Worm (Caenorhabditis elegans) whole organism, L2 larva: Measurements from ENCODE around the gene ttll-4.
A peak's percentile ranks its signal among the peaks of the same experiment; 100 is the strongest.

Source experiments
- R02D3.7 ChIP-seq: fragments of 150-350 bp; optimal IDR thresholded peaks from 2 replicates; lab custom pipeline; 2014; ENCODE audit warnings: missing biosample characterization, missing genetic modification characterization
- ZK546.5 ChIP-seq: sonication (generic microtip); optimal IDR thresholded peaks from 2 replicates; lab custom pipeline; 2017; ENCODE audit warnings: missing biosample characterization, missing genetic modification characterization
- aly-2 ChIP-seq: fragments of 150-350 bp; optimal IDR thresholded peaks from 2 replicates; lab custom pipeline; 2014; ENCODE audit warnings: missing biosample characterization, missing genetic modification characterization
- crh-2 ChIP-seq: sonication (generic microtip); optimal IDR thresholded peaks from 2 replicates; lab custom pipeline; 2017; ENCODE audit warnings: missing biosample characterization, missing genetic modification characterization
- elt-3 ChIP-seq: sonication (generic microtip); optimal IDR thresholded peaks from 2 replicates; lab custom pipeline; 2017; ENCODE audit warnings: missing biosample characterization, missing genetic modification characterization
- fos-1 ChIP-seq: fragments of 150-350 bp; optimal IDR thresholded peaks from 2 replicates; lab custom pipeline; 2014; ENCODE audit warnings: missing biosample characterization, missing genetic modification characterization
- nhr-12 ChIP-seq: fragments of 150-350 bp; optimal IDR thresholded peaks from 2 replicates; lab custom pipeline; 2014; ENCODE audit warnings: missing biosample characterization, missing genetic modification characterization
- sma-9 ChIP-seq, 2 experiments: fragments of 150-350 bp in 1 of 2; sonication (generic microtip) in 1 of 2; optimal IDR thresholded peaks; 2 replicates each; lab custom pipeline; 2014 to 2016; ENCODE audit warnings: missing genetic modification characterization in 2 of 2, mild to moderate bottlenecking in 1 of 2, missing biosample characterization in 1 of 2, missing compliant biosample characterization in 1 of 2, missing genetic modification reagents in 1 of 2, moderate library complexity in 1 of 2
- zag-1 ChIP-seq: fragments of 150-350 bp; optimal IDR thresholded peaks from 2 replicates; lab custom pipeline; 2014; ENCODE audit warnings: missing biosample characterization, missing genetic modification characterization

DNA sequence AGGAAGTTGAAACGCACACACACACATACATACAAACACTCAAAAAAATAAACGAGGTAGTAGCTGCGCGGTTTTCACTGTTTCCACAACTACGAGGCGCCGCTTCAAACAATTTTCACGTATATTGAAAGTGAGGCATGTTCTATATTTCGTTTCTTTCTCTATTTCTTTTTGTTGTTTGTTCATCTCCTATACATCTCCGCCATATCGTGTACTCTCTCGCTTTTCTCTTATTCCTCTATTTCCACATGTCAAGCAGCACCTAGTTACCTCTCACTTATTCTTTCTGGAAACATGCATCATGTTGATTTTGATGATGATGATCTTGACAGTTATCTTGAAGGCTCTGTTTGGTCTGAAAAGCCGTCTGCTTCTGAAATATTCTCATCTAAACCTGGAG lies 12.8 kb downstream of the ttll-4 start, which contains the start of gene ZK1128.7:
- TF ChIP-seq elt-3 (no peak), R02D3.7 (tag; lab: Kevin White, UChicago) (no peak), crh-2 (tag; lab: Kevin White, UChicago) (no peak), fos-1 (tag; lab: Kevin White, UChicago) (no peak), sma-9 (GFP tag; optimal IDR thresholded peaks at IDR 0.05; lab: Kevin White, UChicago) (peak; percentile 20), sma-9 (tag; optimal IDR thresholded peaks at IDR 0.05; lab: Kevin White, UChicago) (no peak), zag-1 (tag; lab: Kevin White, UChicago) (no peak), ZK546.5 (tag; lab: Kevin White, UChicago) (no peak), nhr-12 (no peak), aly-2 (tag; lab: Kevin White, UChicago) (no peak)
